Fruit fly (Drosophila melanogaster) Kc167 (cell line): Measurements from ENCODE around the gene Lsp1beta.

Source experiments
- Myc ChIP-seq: fragments of >200 bp; optimal IDR thresholded peaks from 2 replicates; lab custom pipeline; 2017; ENCODE audit warnings: missing external identifiers
- Sin3A ChIP-seq: fragments of >200 bp; optimal IDR thresholded peaks from 2 replicates; lab custom pipeline; 2018; ENCODE audit warnings: missing external identifiers
- h ChIP-seq: fragments of >200 bp; optimal IDR thresholded peaks from 3 replicates; lab custom pipeline; 2018; ENCODE audit warnings: missing external identifiers
- insv ChIP-seq: fragments of >200 bp; optimal IDR thresholded peaks from 3 replicates; lab custom pipeline; 2018; ENCODE audit warnings: missing external identifiers
- psq ChIP-seq: fragments of >200 bp; optimal IDR thresholded peaks from 2 replicates; lab custom pipeline; 2017; ENCODE audit warnings: missing external identifiers
- ttk ChIP-seq: sonication (Bioruptor generic); optimal IDR thresholded peaks from 2 replicates; lab custom pipeline; 2017; ENCODE audit warnings: missing external identifiers

Gene Lsp1beta

DNA sequence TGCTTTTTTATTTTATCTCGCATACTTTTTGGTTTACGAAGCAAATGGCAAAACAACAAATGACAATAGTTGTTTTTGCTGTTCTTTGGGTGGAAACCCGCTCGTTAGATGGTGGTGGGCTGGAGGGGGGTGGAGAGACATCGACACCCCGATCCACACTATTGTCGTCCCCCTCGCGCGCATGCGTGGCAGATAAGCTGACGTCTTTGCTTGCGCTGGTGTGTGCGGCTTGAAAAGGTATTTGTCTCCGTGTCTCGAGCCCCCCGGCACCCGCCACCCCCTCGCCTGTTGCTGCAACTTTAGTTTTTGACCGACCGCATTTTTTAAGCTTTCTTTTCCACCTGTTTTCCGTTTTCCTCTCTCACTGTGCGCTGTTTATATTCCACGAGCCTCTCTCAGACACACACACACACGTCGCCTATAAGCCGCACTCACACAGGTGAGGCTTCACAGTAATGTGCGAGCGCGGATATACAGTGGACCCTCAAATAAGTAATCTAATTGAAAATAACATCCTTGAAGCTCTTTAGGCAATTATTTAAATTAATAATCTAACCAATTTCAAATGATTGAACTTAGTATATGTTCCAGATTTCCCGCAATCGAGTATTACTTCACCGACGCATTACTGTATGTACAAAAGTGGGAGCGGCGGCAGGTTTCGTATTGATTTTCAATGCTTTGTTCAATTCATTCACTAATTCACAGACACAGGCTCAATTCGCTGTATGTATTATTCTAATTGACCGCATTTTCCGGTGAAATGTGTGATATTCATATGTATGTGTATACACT, 31.2 kb upstream of the Lsp1beta start:
- no peak for TF ChIP-seq insv (lab: Kevin White, UChicago)
- no peak for TF ChIP-seq psq (lab: Kevin White, UChicago)
- no peak for TF ChIP-seq Sin3A
- TF ChIP-seq h (lab: Kevin White, UChicago), result no peak
- no peak for TF ChIP-seq ttk (lab: Kevin White, UChicago)
- no peak for TF ChIP-seq Myc (lab: Kevin White, UChicago)

DNA sequence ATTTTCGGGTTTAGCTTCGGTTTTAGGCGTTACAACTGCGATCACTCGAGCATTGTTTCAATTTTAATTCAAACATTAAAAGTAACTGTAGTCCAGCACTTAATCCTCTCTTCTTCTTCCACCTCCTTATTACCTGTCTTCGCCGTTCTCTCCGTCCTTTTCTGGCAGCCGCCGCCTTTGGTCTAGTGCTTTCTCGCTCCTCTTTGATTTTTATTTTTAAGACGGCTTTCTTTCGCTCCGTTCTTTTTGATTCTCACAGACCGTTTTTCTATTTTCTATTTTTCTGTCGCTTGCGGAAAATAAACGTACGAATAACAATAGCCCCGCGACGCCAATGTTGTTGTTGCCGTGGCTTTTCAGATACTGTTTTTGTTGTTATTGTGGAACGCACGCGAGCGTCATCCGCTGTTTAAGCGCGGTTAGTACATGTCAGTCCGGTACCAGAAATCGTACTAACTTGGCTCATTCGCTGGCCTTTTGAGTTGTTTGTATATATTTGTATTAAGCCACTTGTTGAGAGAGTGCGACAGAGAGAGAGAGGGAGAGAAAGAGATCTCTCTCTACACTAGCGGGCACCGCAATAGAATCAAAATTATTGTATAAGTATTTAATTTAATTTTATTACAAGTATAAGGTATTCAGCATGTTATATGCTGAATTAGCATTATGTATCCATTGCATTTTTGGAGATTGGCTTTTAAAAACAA, 30.2 kb upstream of the Lsp1beta start, which contains the start of gene aru:
Gene aru, minus strand, starts transcription at position 456 of the 707 bp plus-strand sequence.
- TF ChIP-seq ttk (lab: Kevin White, UChicago) (no peak), Sin3A (no peak), Myc (lab: Kevin White, UChicago) (no peak)

DNA sequence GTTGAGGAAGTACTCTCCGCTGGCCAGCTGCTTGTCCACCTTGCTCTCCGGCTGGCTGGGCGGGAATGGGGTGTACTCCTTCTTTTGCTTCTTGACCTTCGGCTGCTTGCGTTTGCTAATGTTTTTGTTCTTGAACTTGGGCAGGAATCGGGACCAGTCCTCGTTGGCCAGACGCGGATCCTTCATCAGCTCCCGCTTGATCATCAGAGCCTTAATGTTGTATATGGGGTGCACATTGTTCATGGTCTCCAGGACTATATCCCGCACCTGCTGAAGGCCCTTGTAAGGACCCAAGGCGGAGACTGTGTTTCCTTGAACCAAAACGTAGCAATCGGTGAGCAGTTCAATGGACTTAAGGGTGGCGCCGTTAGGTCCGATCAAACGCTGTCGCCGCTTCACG, 29.3 kb upstream of the Lsp1beta start:
- peak; percentile 51 for TF ChIP-seq ttk (lab: Kevin White, UChicago)
- no peak for TF ChIP-seq insv (lab: Kevin White, UChicago)

DNA sequence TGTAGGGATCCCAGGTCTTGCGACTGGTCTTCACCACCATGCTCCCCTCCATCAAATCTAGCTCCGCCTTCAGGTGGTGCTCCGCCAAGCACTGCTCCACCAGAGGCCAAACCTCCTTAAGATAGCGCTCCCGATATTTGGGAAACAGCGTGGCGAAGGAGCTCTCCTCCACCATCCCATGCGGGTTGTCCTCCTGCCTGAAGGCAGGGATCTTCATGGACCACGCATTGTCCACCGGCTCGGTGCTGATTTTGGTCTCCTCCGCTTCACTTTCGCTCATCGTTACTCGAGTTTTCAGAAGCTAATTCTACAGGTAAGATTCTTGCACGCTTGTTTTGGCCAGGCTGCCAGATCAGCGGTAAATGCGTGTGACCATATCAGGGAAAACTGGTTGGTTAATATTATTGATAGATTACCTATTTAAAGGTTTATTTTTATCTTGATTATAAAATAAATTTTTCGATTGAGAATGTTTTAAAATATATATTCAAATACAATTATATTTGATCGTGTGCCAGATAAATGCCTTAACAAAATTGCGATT, 28.7 kb upstream of the Lsp1beta start, which contains the start of gene dbe:
Gene dbe, minus strand, starts transcription at position 361 of the 544 bp plus-strand sequence.
- TF ChIP-seq h (lab: Kevin White, UChicago) (no peak), Sin3A (no peak), Myc (lab: Kevin White, UChicago) (no peak), ttk (lab: Kevin White, UChicago) (no peak), psq (lab: Kevin White, UChicago) (no peak)

DNA sequence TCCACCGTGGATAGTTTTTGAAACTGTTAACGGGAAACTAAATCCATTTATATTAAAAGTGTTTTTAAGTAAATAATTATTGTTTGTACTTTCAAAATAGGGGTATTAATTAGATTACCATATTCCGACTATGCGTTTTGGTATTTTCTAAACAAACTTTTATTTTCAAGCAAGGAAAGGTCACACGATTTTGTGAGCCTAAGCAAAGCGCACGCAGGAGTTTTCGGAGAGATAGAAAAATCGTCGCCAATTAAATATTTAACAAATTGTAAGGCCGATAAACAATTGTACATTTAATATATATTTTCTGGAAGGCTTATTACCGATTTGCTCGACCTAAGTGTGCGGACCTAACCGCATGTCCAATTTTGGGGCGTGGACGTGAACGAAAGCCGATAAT, 28.0 kb upstream of the Lsp1beta start, which contains the start of gene PNUTS:
Gene PNUTS, plus strand, starts transcription at position 181 of the 400 bp plus-strand sequence.
- TF ChIP-seq Myc (lab: Kevin White, UChicago) (no peak), psq (lab: Kevin White, UChicago) (no peak), ttk (lab: Kevin White, UChicago) (no peak), Sin3A (no peak), insv (lab: Kevin White, UChicago) (no peak), h (lab: Kevin White, UChicago) (no peak)

DNA sequence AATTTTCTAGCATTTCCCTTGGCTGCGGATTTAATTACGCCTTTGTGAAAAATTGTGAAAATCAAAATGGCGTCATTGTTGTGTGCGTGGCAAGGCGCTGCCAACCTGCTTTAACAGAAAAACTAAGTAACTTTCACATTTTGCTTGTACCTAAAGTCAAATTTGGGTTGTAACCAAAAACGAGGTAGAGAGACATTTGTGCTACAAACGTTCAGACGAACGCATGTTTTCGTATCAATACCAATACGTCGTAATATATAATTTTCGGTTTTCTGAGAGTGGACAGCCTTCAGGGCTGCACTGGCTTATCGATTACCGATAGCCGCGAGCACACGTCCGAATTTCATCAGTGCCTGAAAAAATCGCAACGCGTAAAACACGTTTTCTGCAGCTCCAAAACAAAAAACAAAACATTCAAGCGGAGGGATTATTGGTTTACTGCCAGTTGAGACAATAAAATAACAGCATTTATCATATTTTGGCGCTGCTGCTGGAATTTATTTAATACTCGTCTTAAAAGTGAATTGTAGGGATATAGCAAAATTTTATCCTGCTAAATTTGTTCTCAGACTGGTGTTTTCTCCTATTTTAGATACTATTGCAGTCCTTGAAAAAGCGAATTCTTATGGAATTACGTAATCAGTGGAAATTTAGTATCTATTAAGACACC, 27.4 kb upstream of the Lsp1beta start:
- no peak for TF ChIP-seq psq (lab: Kevin White, UChicago)
- no peak for TF ChIP-seq ttk (lab: Kevin White, UChicago)
- no peak for TF ChIP-seq Sin3A
- TF ChIP-seq h (lab: Kevin White, UChicago), result no peak
- no peak for TF ChIP-seq insv (lab: Kevin White, UChicago)
- TF ChIP-seq Myc (lab: Kevin White, UChicago), result no peak

DNA sequence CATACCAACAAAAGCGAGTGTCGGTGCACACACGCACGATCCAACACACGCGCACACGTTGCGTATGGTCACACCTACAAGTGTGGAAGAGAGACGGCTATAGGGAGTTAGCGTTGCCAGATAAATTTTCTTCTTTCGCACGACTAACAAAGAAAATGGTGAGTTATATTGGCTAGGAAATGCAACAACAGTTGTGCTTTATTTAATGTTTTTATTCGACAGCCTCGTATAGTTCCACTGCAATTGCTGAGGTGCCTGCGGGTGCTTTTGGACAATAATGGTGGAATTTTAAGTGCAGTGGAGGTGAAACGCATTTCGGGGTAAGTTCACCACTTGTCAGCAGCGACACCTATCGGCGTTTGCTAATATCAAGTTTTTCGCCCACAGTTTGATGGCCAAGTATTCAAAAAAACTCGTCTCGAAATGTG, 26.9 kb upstream of the Lsp1beta start:
- TF ChIP-seq Myc (lab: Kevin White, UChicago), result no peak
- TF ChIP-seq psq (lab: Kevin White, UChicago), result no peak
- TF ChIP-seq h (lab: Kevin White, UChicago), result no peak
- no peak for TF ChIP-seq Sin3A

DNA sequence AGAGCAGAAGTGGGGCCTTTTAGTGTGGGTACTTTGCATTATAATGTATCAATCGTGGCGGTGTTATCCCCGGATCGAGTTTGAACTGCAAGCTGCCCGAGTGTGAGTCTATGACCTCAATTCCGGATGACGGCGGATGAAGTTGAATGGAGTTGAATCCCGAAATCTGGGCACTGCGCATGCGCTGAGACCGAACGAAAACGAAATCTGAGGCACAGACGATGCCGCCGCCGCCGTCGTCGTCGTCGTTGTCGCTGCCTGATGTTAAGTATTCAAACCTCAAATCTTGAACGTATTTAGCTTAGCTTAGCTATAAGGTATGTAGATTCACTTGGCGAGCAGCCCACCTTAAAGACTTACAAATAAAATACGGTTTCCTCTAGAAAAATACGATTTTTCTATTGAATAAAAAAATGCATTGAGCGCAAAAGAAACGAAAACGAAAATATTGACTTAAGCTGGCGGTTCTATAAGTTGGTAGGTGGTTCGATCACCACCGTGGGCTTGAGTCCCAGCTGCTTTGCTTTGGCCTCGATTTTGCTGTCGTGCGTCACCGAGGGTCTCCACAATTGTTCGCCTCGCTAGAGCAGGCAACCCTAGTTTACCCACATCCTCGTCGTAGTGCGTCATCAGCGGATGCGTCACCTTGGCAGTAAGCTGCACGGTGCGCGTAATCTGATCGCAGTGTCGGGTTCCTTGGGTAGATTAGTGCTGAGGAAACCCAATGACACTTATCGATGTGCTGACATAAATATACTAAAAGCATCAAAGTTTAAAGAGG, 24.4 kb upstream of the Lsp1beta start:
- TF ChIP-seq insv (lab: Kevin White, UChicago), result no peak

DNA sequence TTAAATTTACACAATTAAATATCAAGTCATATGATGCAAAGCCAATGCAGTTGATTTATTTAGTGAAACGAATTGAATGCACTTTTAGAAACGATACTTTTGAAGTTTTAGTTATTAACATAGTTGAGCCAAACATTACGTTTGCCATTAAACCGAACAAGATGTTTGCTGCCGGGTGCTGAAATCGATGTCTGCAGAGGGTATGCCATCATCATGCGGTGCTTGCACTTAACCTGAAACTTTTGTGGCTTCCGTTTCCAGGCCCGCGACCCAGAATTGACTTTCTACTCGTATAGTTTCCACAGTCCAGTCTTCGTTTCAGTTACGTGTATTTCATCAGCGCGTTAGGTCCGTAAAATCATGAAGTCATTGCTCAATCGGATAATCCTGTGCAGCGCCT, 21.3 kb upstream of the Lsp1beta start, which contains the start of gene ninaA:
Gene ninaA, plus strand, starts transcription at position 301 of the 400 bp plus-strand sequence.
- TF ChIP-seq Sin3A (no peak), ttk (lab: Kevin White, UChicago) (no peak)

DNA sequence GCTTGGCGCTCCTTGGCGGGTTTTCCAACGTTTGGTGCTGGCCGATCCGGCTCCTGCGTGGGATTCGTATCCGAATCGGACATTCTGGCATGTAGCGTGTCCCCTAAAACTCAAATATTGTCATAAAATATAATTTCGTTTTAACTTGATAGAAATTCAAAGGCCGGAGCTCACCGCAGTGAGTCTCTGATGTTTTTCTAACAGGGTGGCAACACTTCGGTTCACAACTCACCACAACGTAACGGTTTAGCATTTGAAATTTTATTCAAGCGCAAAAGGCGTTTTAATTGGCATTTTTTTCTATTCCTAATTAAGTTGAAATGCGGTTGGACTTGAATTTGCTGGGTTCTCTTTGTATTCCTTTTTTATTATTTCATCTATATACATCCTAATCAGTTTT, 13.3 kb upstream of the Lsp1beta start, which contains the start of gene CG15824:
Gene CG15824, minus strand, starts transcription at position 172 of the 400 bp plus-strand sequence.
- TF ChIP-seq insv (lab: Kevin White, UChicago) (no peak), h (lab: Kevin White, UChicago) (no peak), Sin3A (no peak), psq (lab: Kevin White, UChicago) (no peak), ttk (lab: Kevin White, UChicago) (no peak), Myc (lab: Kevin White, UChicago) (no peak)

DNA sequence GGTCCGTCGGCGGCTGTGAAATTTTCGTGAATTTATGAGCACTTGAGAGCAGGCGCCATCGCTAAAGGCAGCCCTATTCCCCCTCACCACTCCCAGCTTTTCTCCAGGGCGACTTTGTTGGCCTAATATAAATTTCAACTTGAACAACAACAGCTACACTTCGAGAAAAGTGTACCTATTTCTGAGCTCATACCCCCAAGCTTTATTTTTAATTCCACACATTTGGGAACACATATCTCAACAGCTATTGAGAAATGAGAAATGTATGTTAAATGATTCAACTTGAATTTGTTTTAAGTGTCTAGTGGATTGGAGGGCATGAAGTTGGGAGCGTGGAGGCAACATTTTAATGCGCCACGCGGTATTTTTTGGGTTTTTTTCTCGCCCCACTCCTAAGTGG, 11.6 kb upstream of the Lsp1beta start:
- TF ChIP-seq ttk (lab: Kevin White, UChicago) (no peak), psq (lab: Kevin White, UChicago) (no peak), Sin3A (no peak), insv (lab: Kevin White, UChicago) (no peak)
